Fruit fly (Drosophila melanogaster): ENCODE results near the gene CG6931.

DNA sequence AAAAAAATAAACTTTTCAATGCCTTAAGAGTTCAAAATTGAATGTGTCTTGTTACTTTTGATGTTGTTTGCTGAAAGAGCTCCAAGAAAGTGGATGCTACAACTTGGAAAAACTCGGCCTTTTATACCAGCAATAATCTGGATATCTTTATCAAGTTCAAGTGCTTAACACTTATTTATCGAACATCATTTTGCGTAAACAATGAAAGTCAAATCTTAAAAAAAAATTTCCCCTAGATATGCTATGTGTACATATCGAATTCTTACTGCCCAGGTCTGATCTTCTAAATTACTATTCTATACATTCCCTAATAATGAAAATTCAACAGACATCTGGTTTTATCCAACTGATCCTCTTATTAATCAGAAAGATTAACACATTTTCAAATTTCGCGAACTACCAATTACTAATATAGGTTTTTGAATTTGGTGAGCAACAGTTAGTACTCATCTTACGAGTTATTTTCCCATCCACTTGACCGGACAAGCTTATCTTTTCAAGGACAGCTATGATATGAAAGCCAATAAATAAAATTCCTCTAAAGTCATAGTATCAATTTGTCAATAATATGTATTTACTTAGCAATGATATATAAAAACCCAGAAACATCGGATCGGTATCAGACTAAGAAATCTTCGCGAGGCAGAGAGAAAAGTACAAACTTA, 32.7 kb upstream of the CG6931 start, which contains the start of the genes CG11570 and CG43294:
- no peak for TF ChIP-seq CG8478 (optimal IDR thresholded peaks at IDR 0.05)
- no peak for TF ChIP-seq CTCF (optimal IDR thresholded peaks at IDR 0.05)
